Worm (Caenorhabditis elegans) whole organism, late embryonic: ENCODE results near the gene ran-1.

Source experiments
- dmd-4 ChIP-seq: sonication (generic microtip); optimal IDR thresholded peaks from 2 replicates; lab custom pipeline; 2016; ENCODE audit warnings: borderline replicate concordance, missing genetic modification characterization, missing compliant biosample characterization
- eyg-1 ChIP-seq: sonication (generic microtip); optimal IDR thresholded peaks from 2 replicates; lab custom pipeline; 2016; ENCODE audit warnings: missing genotype, missing genetic modification characterization, missing compliant biosample characterization
- lin-11 ChIP-seq: fragments of 200-800 bp; sonication (Bioruptor generic); optimal IDR thresholded peaks from 2 replicates; lab custom pipeline; 2018; ENCODE audit warnings: mild to moderate bottlenecking, missing genetic modification characterization, missing compliant biosample characterization
- nfya-1 ChIP-seq: sonication (generic microtip); optimal IDR thresholded peaks from 2 replicates; lab custom pipeline; 2017; ENCODE audit warnings: missing genetic modification characterization, mild to moderate bottlenecking, missing compliant biosample characterization, antibody characterized with exemption, moderate library complexity
- nhr-232 ChIP-seq: sonication (generic microtip); optimal IDR thresholded peaks from 2 replicates; lab custom pipeline; 2016; ENCODE audit warnings: missing genetic modification characterization, missing compliant biosample characterization
- npax-4 ChIP-seq: sonication (generic microtip); optimal IDR thresholded peaks from 2 replicates; lab custom pipeline; 2016; ENCODE audit warnings: missing genetic modification characterization, missing compliant biosample characterization
- pha-4 ChIP-seq: fragments of 150-350 bp; optimal IDR thresholded peaks from 2 replicates; lab custom pipeline; 2018; ENCODE audit warnings: missing biosample characterization, missing genetic modification reagents, missing genetic modification characterization
- ttx-3 ChIP-seq: sonication (generic microtip); optimal IDR thresholded peaks from 2 replicates; lab custom pipeline; 2016; ENCODE audit warnings: missing genetic modification reagents, missing genetic modification characterization, missing compliant biosample characterization
- unc-55 ChIP-seq: sonication (generic microtip); optimal IDR thresholded peaks from 2 replicates; lab custom pipeline; 2017; ENCODE audit warnings: missing biosample characterization, missing genetic modification reagents, missing genetic modification characterization
- unc-86 ChIP-seq: sonication (generic microtip); optimal IDR thresholded peaks from 2 replicates; lab custom pipeline; 2016; ENCODE audit warnings: missing genetic modification characterization, missing compliant biosample characterization

DNA sequence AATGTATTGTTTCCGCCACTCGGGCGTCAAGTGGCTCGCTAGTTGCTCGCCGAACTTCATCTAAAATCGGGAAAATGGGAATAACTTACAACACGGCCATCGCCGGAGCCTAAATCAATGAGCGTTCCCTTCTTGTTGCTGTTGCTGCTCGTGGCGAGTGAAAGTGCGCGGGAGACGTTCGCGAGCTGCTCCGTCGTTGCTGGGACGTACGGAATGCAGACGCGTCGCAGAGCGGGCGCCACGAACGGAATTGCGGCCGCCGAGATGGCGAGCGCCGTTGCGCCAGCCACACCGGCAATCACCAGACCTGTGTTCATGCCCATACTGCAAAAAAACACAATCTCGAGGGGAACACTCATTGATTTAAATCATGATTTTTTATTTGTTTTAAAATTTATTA lies 41.0 kb downstream of the ran-1 start:
- TF ChIP-seq lin-11 (tag; lab: Kevin White, UChicago): no peak
- no peak for TF ChIP-seq pha-4
- TF ChIP-seq dmd-4 (tag; lab: Kevin White, UChicago): no peak
- no peak for TF ChIP-seq nhr-232 (tag; lab: Kevin White, UChicago)
- TF ChIP-seq unc-86 (tag; lab: Kevin White, UChicago): no peak
- TF ChIP-seq nfya-1 (tag; lab: Kevin White, UChicago): no peak
- no peak for TF ChIP-seq unc-55 (GFP tag; lab: Kevin White, UChicago)
- TF ChIP-seq eyg-1 (tag; lab: Kevin White, UChicago): no peak
- no peak for TF ChIP-seq ttx-3 (tag; lab: Kevin White, UChicago)
- no peak for TF ChIP-seq npax-4 (tag; lab: Kevin White, UChicago)
